Worm (Caenorhabditis elegans): ENCODE data around the gene W01B6.4.

The W01B6.4 gene

DNA sequence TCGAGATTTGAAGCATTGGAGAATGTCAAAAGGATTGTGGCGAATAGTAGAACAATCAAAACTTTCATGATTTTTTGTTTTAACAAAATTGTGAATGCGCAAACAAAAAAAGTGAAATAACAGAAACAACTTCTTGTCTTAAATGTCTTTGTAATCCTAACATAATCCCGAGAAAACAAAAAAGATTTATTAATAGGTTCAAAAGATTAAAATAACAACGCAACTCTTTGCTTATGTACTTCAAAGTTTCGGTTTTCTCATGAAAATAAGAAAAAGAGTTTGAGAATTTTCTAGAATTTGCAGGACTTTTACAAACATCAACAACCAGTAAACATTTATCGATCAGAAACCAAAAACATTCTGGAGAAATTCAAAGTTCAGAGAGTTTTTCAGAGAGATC lies 14.5 kb downstream of the W01B6.4 start, which contains the start of gene ttr-39:
Gene ttr-39, minus strand, starts transcription at position 101 of the 400 bp plus-strand sequence.
- no peak for TF ChIP-seq ceh-39 (tag; optimal IDR thresholded peaks at IDR 0.05)
- TF ChIP-seq M03D4.4 (tag; optimal IDR thresholded peaks at IDR 0.05): no peak
- no peak for TF ChIP-seq mab-5 (tag; optimal IDR thresholded peaks at IDR 0.05)
- no peak for TF ChIP-seq tbx-8 (GFP tag; optimal IDR thresholded peaks at IDR 0.05)
- TF ChIP-seq unc-120 (tag; optimal IDR thresholded peaks at IDR 0.05; ENCODE audit: poor library complexity, severe bottlenecking): no peak
- peak; percentile 90 for TF ChIP-seq blmp-1 (tag; optimal IDR thresholded peaks at IDR 0.05)
- no peak for TF ChIP-seq ztf-11 (tag; optimal IDR thresholded peaks at IDR 0.05)
- TF ChIP-seq flh-1 (GFP tag; optimal IDR thresholded peaks at IDR 0.05): no peak
- TF ChIP-seq ceh-83 (GFP tag; optimal IDR thresholded peaks at IDR 0.05): no peak

DNA sequence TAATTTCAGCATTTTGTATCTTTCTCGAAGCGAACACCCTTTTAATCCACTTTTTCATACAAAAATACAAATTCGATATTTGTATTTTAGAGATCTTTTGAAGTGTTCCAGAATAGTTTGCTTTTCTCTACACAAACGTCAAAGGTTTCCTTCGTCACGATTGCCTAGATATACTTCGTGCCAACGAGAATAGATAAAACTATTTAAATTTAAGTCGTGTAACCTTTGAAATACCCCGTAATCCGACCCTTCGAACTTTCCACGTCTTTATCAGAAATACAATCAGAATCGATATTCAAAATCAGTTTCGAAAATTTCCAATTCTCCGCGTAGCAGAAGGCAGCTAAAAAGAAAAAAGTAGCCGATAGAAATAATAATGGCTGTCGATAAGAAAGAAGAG lies 15.1 kb downstream of the W01B6.4 start, which contains the start of gene ttbk-5:
Gene ttbk-5, plus strand, starts transcription at position 301 of the 400 bp plus-strand sequence.
- TF ChIP-seq lsy-2 (tag; optimal IDR thresholded peaks at IDR 0.05) (no peak), blmp-1 (tag; optimal IDR thresholded peaks at IDR 0.05) (peak; percentile 55)

DNA sequence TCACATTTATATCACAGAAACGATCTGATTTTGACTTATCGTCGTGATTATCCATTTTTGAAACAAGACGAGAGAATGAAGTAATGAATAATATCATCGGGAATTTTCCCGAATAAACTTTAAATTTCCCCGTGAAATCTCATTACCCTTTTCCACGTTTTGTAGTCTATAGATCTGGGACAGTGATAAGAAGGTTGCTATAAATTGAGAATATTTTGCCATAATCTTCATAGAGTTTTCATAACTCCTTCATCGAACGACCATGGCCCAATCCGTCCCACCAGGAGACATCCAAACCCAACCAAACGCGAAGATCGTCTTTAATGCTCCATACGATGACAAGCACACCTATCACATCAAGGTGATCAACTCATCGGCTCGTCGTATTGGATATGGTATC lies 19.9 kb downstream of the W01B6.4 start, which contains the start of the genes C04G2.5 and msp-36:
Gene C04G2.5, minus strand, starts transcription at position 101 of the 400 bp plus-strand sequence.
Gene msp-36, plus strand, starts transcription at position 263 of the 400 bp plus-strand sequence.
- TF ChIP-seq ces-1 (GFP tag; optimal IDR thresholded peaks at IDR 0.05) (no peak), sem-2 (GFP tag; optimal IDR thresholded peaks at IDR 0.05) (no peak), lin-13 (tag; optimal IDR thresholded peaks at IDR 0.05) (no peak), hlh-1 (tag; optimal IDR thresholded peaks at IDR 0.05) (no peak), nhr-28 (tag; optimal IDR thresholded peaks at IDR 0.05) (no peak), ceh-39 (tag; optimal IDR thresholded peaks at IDR 0.05) (no peak), nhr-237 (tag; optimal IDR thresholded peaks at IDR 0.05) (no peak), mls-2 (tag; optimal IDR thresholded peaks at IDR 0.05) (no peak), ztf-11 (tag; optimal IDR thresholded peaks at IDR 0.05) (no peak), unc-39 (tag; optimal IDR thresholded peaks at IDR 0.05) (no peak), pha-4 (tag; optimal IDR thresholded peaks at IDR 0.05) (no peak), cnd-1 (tag; optimal IDR thresholded peaks at IDR 0.05) (no peak), blmp-1 (tag; optimal IDR thresholded peaks at IDR 0.05) (no peak), nhr-2 (tag; optimal IDR thresholded peaks at IDR 0.05) (no peak), unc-120 (tag; optimal IDR thresholded peaks at IDR 0.05; ENCODE audit: poor library complexity, severe bottlenecking) (no peak), snpc-4 (tag; optimal IDR thresholded peaks at IDR 0.05) (no peak), nhr-12 (tag; optimal IDR thresholded peaks at IDR 0.05) (no peak), ceh-43 (GFP tag; optimal IDR thresholded peaks at IDR 0.05) (no peak), mep-1 (tag; optimal IDR thresholded peaks at IDR 0.05) (no peak), lin-32 (GFP tag; optimal IDR thresholded peaks at IDR 0.05) (no peak)

DNA sequence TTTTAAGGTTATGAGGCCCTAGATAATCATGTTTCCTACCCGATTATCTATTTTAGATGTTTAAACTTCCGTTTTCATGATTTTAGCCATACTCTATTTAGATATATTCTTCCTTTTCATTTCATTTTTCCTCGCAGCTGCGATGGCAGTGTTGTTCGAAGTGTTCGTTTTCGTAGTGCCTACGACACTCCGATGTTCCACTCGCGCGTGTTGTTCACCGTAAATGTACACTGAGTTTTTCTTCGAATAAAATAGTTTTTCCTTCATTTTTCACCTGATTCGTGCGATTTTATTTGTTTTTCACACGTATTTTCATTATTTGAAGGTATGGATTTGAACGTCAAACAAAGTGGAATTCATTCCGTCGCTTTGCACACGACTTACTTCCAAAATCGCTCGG lies 21.6 kb downstream of the W01B6.4 start, which contains the start of gene dis-3:
Gene dis-3, plus strand, starts transcription at position 322 of the 400 bp plus-strand sequence.
- TF ChIP-seq nhr-12 (tag; optimal IDR thresholded peaks at IDR 0.05) (no peak), ztf-11 (tag; optimal IDR thresholded peaks at IDR 0.05) (no peak), nhr-2 (tag; optimal IDR thresholded peaks at IDR 0.05) (no peak), pha-4 (tag; optimal IDR thresholded peaks at IDR 0.05) (peak; percentile 1), elt-1 (tag; optimal IDR thresholded peaks at IDR 0.05; ENCODE audit: borderline replicate concordance, insufficient read depth) (no peak)

DNA sequence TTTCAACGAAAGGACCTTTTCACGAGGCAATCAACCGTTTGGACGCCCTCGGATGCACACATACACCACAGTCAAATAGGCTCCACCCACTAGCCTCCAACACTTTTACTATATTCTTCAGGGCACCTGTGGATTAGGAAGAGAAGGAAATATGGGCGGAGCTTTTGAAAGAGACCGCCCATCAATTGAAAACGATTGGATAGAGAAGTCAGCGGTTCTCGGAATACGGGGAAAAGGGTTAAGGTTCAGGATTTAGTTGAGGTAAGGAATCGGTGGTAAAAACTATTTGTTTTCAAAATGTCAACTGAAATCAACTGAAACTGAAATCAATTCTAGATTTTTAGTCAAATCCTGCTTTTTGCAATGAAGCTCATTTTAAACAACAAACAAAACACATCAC lies 35.2 kb downstream of the W01B6.4 start, which contains the start of gene egl-38:
Gene egl-38, minus strand, starts transcription at position 101 of the 400 bp plus-strand sequence.
- TF ChIP-seq ces-1 (GFP tag; optimal IDR thresholded peaks at IDR 0.05) (no peak), ceh-39 (tag; optimal IDR thresholded peaks at IDR 0.05) (no peak), elt-1 (tag; optimal IDR thresholded peaks at IDR 0.05; ENCODE audit: borderline replicate concordance, insufficient read depth) (no peak), nhr-237 (tag; optimal IDR thresholded peaks at IDR 0.05) (no peak), hlh-1 (tag; optimal IDR thresholded peaks at IDR 0.05) (no peak), ztf-11 (tag; optimal IDR thresholded peaks at IDR 0.05) (no peak), mls-2 (tag; optimal IDR thresholded peaks at IDR 0.05) (no peak), ceh-83 (GFP tag; optimal IDR thresholded peaks at IDR 0.05) (no peak), lsy-2 (tag; optimal IDR thresholded peaks at IDR 0.05) (no peak), sptf-1 (tag; optimal IDR thresholded peaks at IDR 0.05) (no peak), bed-3 (GFP tag; optimal IDR thresholded peaks at IDR 0.05) (no peak), pha-4 (tag; optimal IDR thresholded peaks at IDR 0.05) (no peak), nhr-12 (tag; optimal IDR thresholded peaks at IDR 0.05) (no peak)

DNA sequence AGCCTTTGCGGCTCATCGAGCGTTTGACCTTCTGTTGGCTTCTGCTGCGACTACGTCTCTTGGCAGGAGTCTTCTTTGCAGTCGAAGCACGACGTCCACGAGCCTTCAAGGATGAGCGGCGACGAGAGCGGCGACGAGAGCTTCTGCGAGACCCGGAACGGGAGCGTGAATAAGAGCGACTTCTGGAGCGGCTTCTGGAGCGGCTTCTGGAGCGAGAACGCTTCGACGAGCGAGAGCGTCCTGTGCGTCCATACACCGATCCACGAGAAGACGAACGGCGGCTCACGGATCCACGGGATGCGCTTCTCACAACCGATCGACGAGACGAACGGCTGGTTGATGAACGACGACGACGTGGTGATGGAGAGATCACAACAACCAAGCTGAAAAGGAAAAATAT lies 35.6 kb downstream of the W01B6.4 start:
- TF ChIP-seq unc-62 (GFP tag; optimal IDR thresholded peaks at IDR 0.05) (no peak), elt-3 (tag; optimal IDR thresholded peaks at IDR 0.05) (no peak), hlh-1 (tag; optimal IDR thresholded peaks at IDR 0.05) (no peak), lin-32 (GFP tag; optimal IDR thresholded peaks at IDR 0.05) (no peak), sem-2 (GFP tag; optimal IDR thresholded peaks at IDR 0.05) (no peak), bed-3 (GFP tag; optimal IDR thresholded peaks at IDR 0.05) (no peak), mab-5 (tag; optimal IDR thresholded peaks at IDR 0.05) (no peak), pha-4 (tag; optimal IDR thresholded peaks at IDR 0.05) (no peak), tbx-8 (GFP tag; optimal IDR thresholded peaks at IDR 0.05) (no peak), lsy-2 (tag; optimal IDR thresholded peaks at IDR 0.05) (no peak), mep-1 (tag; optimal IDR thresholded peaks at IDR 0.05) (no peak), M03D4.4 (tag; optimal IDR thresholded peaks at IDR 0.05) (no peak), unc-120 (tag; optimal IDR thresholded peaks at IDR 0.05; ENCODE audit: poor library complexity, severe bottlenecking) (no peak), blmp-1 (tag; optimal IDR thresholded peaks at IDR 0.05) (no peak)

Measured in whole organism, mixed stage, embryonic.